Fruit fly (Drosophila melanogaster) whole organism, adult: ENCODE results near the gene sima.
A peak's percentile ranks its signal among the peaks of the same experiment; 100 is the strongest.

Source experiments
- CG11617 ChIP-seq: fragments of 200-800 bp; sonication (Bioruptor generic); optimal IDR thresholded peaks from 2 replicates; lab custom pipeline; 2017; ENCODE audit warnings: mild to moderate bottlenecking, missing biosample characterization, missing genetic modification reagents, missing genetic modification characterization
- CG12768 ChIP-seq: fragments of 200-800 bp; sonication (Bioruptor generic); optimal IDR thresholded peaks from 2 replicates; lab custom pipeline; 2017; ENCODE audit warnings: missing biosample characterization, missing genetic modification characterization, mild to moderate bottlenecking, moderate library complexity, missing genetic modification reagents
- CG14711 ChIP-seq: fragments of 200-800 bp; sonication (Bioruptor generic); optimal IDR thresholded peaks from 2 replicates; lab custom pipeline; 2018; ENCODE audit warnings: missing biosample characterization, mild to moderate bottlenecking, missing genetic modification characterization, moderate library complexity
- CG1620 ChIP-seq: fragments of 200-800 bp; sonication (Bioruptor generic); optimal IDR thresholded peaks from 2 replicates; lab custom pipeline; 2016; ENCODE audit warnings: missing biosample characterization, missing genetic modification characterization
- CG33017 ChIP-seq: fragments of 200-800 bp; sonication (Bioruptor generic); optimal IDR thresholded peaks from 2 replicates; lab custom pipeline; 2018; ENCODE audit warnings: missing biosample characterization, mild to moderate bottlenecking, missing genetic modification characterization, moderate library complexity
- CG5204 ChIP-seq: fragments of 200-800 bp; sonication (Bioruptor generic); optimal IDR thresholded peaks from 2 replicates; lab custom pipeline; 2016; ENCODE audit warnings: missing biosample characterization, missing genetic modification characterization
- CG7045 ChIP-seq: fragments of 200-800 bp; sonication (Bioruptor generic); optimal IDR thresholded peaks from 2 replicates; lab custom pipeline; 2017; ENCODE audit warnings: missing biosample characterization, mild to moderate bottlenecking, missing genetic modification characterization
- CG7101 ChIP-seq: fragments of 200-800 bp; sonication (Bioruptor generic); optimal IDR thresholded peaks from 2 replicates; lab custom pipeline; 2018; ENCODE audit warnings: missing biosample characterization, mild to moderate bottlenecking, missing genetic modification characterization, moderate library complexity
- Clk ChIP-seq: fragments of 200-800 bp; sonication (Bioruptor generic); optimal IDR thresholded peaks from 2 replicates; lab custom pipeline; 2017; ENCODE audit warnings: missing biosample characterization, missing genetic modification characterization
- Crg-1 ChIP-seq: fragments of 200-800 bp; sonication (Bioruptor generic); optimal IDR thresholded peaks from 2 replicates; lab custom pipeline; 2016; ENCODE audit warnings: missing biosample characterization, missing genetic modification characterization
- Hr96 ChIP-seq: fragments of 200-800 bp; sonication (Bioruptor generic); optimal IDR thresholded peaks from 2 replicates; lab custom pipeline; 2016; ENCODE audit warnings: missing biosample characterization, missing genetic modification characterization
- Mnt ChIP-seq: fragments of 200-800 bp; sonication (Bioruptor generic); optimal IDR thresholded peaks from 2 replicates; lab custom pipeline; 2016; ENCODE audit warnings: missing biosample characterization, mild to moderate bottlenecking, missing genetic modification characterization
- bab1 ChIP-seq: fragments of 200-800 bp; sonication (Bioruptor generic); optimal IDR thresholded peaks from 3 replicates; lab custom pipeline; 2019; ENCODE audit warnings: missing biosample characterization, mild to moderate bottlenecking, missing genetic modification characterization, moderate library complexity
- cic ChIP-seq: fragments of 200-800 bp; sonication (Bioruptor generic); optimal IDR thresholded peaks from 2 replicates; lab custom pipeline; 2017; ENCODE audit warnings: missing biosample characterization, mild to moderate bottlenecking, missing genetic modification characterization, moderate library complexity
- cnc ChIP-seq, 2 experiments: fragments of >200 bp; optimal IDR thresholded peaks; 2 replicates each; lab custom pipeline; 2017
- kay ChIP-seq: fragments of 200-800 bp; sonication (Bioruptor generic); peaks from one replicate; lab custom pipeline; 2016; ENCODE audit warnings: missing biosample characterization, missing genetic modification characterization, borderline replicate concordance
- ovo ChIP-seq: fragments of 200-800 bp; sonication (Bioruptor generic); optimal IDR thresholded peaks from 2 replicates; lab custom pipeline; 2016; ENCODE audit warnings: missing biosample characterization, missing genetic modification characterization
- pad ChIP-seq: fragments of 200-800 bp; sonication (Bioruptor generic); optimal IDR thresholded peaks from 3 replicates; lab custom pipeline; 2017; ENCODE audit warnings: missing biosample characterization, missing genetic modification characterization, mild to moderate bottlenecking, moderate library complexity, missing genetic modification reagents
- tj ChIP-seq: fragments of 200-800 bp; sonication (Bioruptor generic); optimal IDR thresholded peaks from 3 replicates; lab custom pipeline; 2017; ENCODE audit warnings: missing biosample characterization, mild to moderate bottlenecking, missing genetic modification characterization, moderate library complexity
- toe ChIP-seq: fragments of 200-800 bp; sonication (Bioruptor generic); optimal IDR thresholded peaks from 2 replicates; lab custom pipeline; 2016; ENCODE audit warnings: missing biosample characterization, missing genetic modification characterization

sima gene

dm6 chr3R:30129019-30129418 is 70.9 kb downstream of the sima start, which contains the start of gene Ppi1:
Gene Ppi1 (minus strand): TSS chr3R:30129119.
- no peak for TF ChIP-seq cic (GFP tag; lab: Kevin White, UChicago)
- TF ChIP-seq CG1620 (GFP tag; lab: Kevin White, UChicago) = no peak
- TF ChIP-seq tj (GFP tag; lab: Kevin White, UChicago) = no peak
- no peak for TF ChIP-seq CG12768
- no peak for TF ChIP-seq pad (GFP tag; lab: Kevin White, UChicago)
- TF ChIP-seq CG11617 (GFP tag; lab: Kevin White, UChicago) = no peak
- TF ChIP-seq cnc (optimal IDR thresholded peaks at IDR 0.05; lab: Kevin White, UChicago) = no peak
- no peak for TF ChIP-seq bab1
- no peak for TF ChIP-seq Clk
- TF ChIP-seq toe (GFP tag; lab: Kevin White, UChicago) = no peak
- no peak for TF ChIP-seq CG14711
- no peak for TF ChIP-seq kay
- no peak for TF ChIP-seq CG7045 (GFP tag; lab: Kevin White, UChicago)
- TF ChIP-seq CG33017 (tag; lab: Kevin White, UChicago) = no peak
- TF ChIP-seq CG7101 (tag; lab: Kevin White, UChicago) = no peak
- TF ChIP-seq ovo (GFP tag; lab: Kevin White, UChicago) = no peak
- TF ChIP-seq Mnt (GFP tag; lab: Kevin White, UChicago) = no peak
- no peak for TF ChIP-seq Hr96
- no peak for TF ChIP-seq CG5204 (GFP tag; lab: Kevin White, UChicago)
- no peak for TF ChIP-seq Crg-1 (GFP tag; lab: Kevin White, UChicago)

- TF ChIP-seq CG14711 (no peak), CG5204 (GFP tag; lab: Kevin White, UChicago) (no peak), tj (GFP tag; lab: Kevin White, UChicago) (no peak), Hr96 (no peak)
These were observed 74.2 kb downstream of the sima start, which contains the start of gene CG31029 for dm6 chr3R:30132295-30132694. Gene CG31029 (minus strand): TSS chr3R:30132395.

- TF ChIP-seq CG33017 (tag; lab: Kevin White, UChicago) (peak; percentile 32), CG11617 (GFP tag; lab: Kevin White, UChicago) (peak; percentile 8), CG12768 (peak; percentile 41), CG1620 (GFP tag; lab: Kevin White, UChicago) (peak; percentile 12), cnc (optimal IDR thresholded peaks at IDR 0.05; lab: Kevin White, UChicago) (no peak), CG7101 (tag; lab: Kevin White, UChicago) (peak; percentile 33), kay (no peak), Clk (no peak), bab1 (peak; percentile 57), ovo (GFP tag; lab: Kevin White, UChicago) (peak; percentile 50), Hr96 (no peak), tj (GFP tag; lab: Kevin White, UChicago) (peak; percentile 24), CG14711 (peak; percentile 38), pad (GFP tag; lab: Kevin White, UChicago) (peak; percentile 71), Crg-1 (GFP tag; lab: Kevin White, UChicago) (no peak)
These were observed 76.2 kb downstream of the sima start, which contains the start of gene Tpi for dm6 chr3R:30134063-30135047. Gene Tpi (minus strand): TSS chr3R:30134599.

dm6 chr3R:30149506-30149905 is 91.4 kb downstream of the sima start, which contains the start of gene AdoR:
Gene AdoR (minus strand): TSS chr3R:30149606.
- no peak for TF ChIP-seq toe (GFP tag; lab: Kevin White, UChicago)

- TF ChIP-seq Clk (no peak), CG1620 (GFP tag; lab: Kevin White, UChicago) (no peak), CG14711 (no peak)
These were observed 92.5 kb downstream of the sima start for dm6 chr3R:30150602-30151001.

dm6 chr3R:30151300-30152109 is 93.4 kb downstream of the sima start, which contains the start of gene CG15529:
Gene CG15529 (plus strand): TSS chr3R:30152059.
- TF ChIP-seq cic (GFP tag; lab: Kevin White, UChicago) = no peak
- TF ChIP-seq CG12768 = peak; percentile 84
- peak; percentile 38 for TF ChIP-seq CG11617 (GFP tag; lab: Kevin White, UChicago)
- TF ChIP-seq ovo (GFP tag; lab: Kevin White, UChicago) = peak; percentile 8
- TF ChIP-seq pad (GFP tag; lab: Kevin White, UChicago) = peak; percentile 53
- peak; percentile 73 for TF ChIP-seq CG7045 (GFP tag; lab: Kevin White, UChicago)
- peak; percentile 77 for TF ChIP-seq CG7101 (tag; lab: Kevin White, UChicago)
- peak; percentile 40 for TF ChIP-seq CG33017 (tag; lab: Kevin White, UChicago)
- no peak for TF ChIP-seq cnc (optimal IDR thresholded peaks at IDR 0.05; lab: Kevin White, UChicago)
- TF ChIP-seq Hr96 = peak; percentile 71
- peak; percentile 62 for TF ChIP-seq bab1
- TF ChIP-seq Crg-1 (GFP tag; lab: Kevin White, UChicago) = peak; percentile 43
- TF ChIP-seq CG5204 (GFP tag; lab: Kevin White, UChicago) = peak; percentile 72
- TF ChIP-seq tj (GFP tag; lab: Kevin White, UChicago) = peak; percentile 94
- TF ChIP-seq CG14711 = peak; percentile 46
- peak; percentile 65 for TF ChIP-seq Clk
- TF ChIP-seq Mnt (GFP tag; lab: Kevin White, UChicago) = no peak
- TF ChIP-seq toe (GFP tag; lab: Kevin White, UChicago) = peak; percentile 54
- TF ChIP-seq CG1620 (GFP tag; lab: Kevin White, UChicago) = peak; percentile 62
- no peak for TF ChIP-seq kay
